Fruit fly (Drosophila melanogaster): Measurements from ENCODE around the gene Cog4.

The Cog4 gene

dm6 chr2L:10439174-10439573 is 49.2 kb downstream of the Cog4 start, which contains the start of gene Nse4 (continued):
- TF ChIP-seq ara (GFP tag; IDR thresholded peaks at IDR 0.05): no peak
- TF ChIP-seq CG17186 (GFP tag; optimal IDR thresholded peaks at IDR 0.05): no peak
- TF ChIP-seq sens (GFP tag): peak; percentile 75
- peak; percentile 95 for TF ChIP-seq ato (GFP tag; IDR thresholded peaks at IDR 0.05; ENCODE audit: partially characterized antibody)
- TF ChIP-seq CG3407 (GFP tag; optimal IDR thresholded peaks at IDR 0.05): no peak
- TF ChIP-seq CG1024 (GFP tag; IDR thresholded peaks at IDR 0.05): peak; percentile 86
- TF ChIP-seq CG10267 (tag; optimal IDR thresholded peaks at IDR 0.05): peak; percentile 31
- peak; percentile 94 for TF ChIP-seq HLH4C (GFP tag; IDR thresholded peaks at IDR 0.05; ENCODE audit: partially characterized antibody)
- TF ChIP-seq knrl (GFP tag; IDR thresholded peaks at IDR 0.05; ENCODE audit: partially characterized antibody): peak; percentile 71
- peak; percentile 41 for TF ChIP-seq CG4617 (GFP tag; optimal IDR thresholded peaks at IDR 0.05; ENCODE audit: borderline replicate concordance)
- TF ChIP-seq Bgb (GFP tag; IDR thresholded peaks at IDR 0.05; ENCODE audit: partially characterized antibody): peak; percentile 91
- TF ChIP-seq Pdp1 (GFP tag; optimal IDR thresholded peaks at IDR 0.05): no peak
- TF ChIP-seq CG16813 (GFP tag; IDR thresholded peaks at IDR 0.05; ENCODE audit: partially characterized antibody): peak; percentile 82
- TF ChIP-seq CG17328 (GFP tag; IDR thresholded peaks at IDR 0.05): no peak
- peak; percentile 38 for TF ChIP-seq Sry-δ (GFP tag; optimal IDR thresholded peaks at IDR 0.05)
- peak; percentile 15 for TF ChIP-seq nmo (GFP tag; optimal IDR thresholded peaks at IDR 0.05)
- peak; percentile 95 for TF ChIP-seq ssp (GFP tag; IDR thresholded peaks at IDR 0.05)
- no peak for TF ChIP-seq so (GFP tag; IDR thresholded peaks at IDR 0.05)
- TF ChIP-seq mld (GFP tag; IDR thresholded peaks at IDR 0.05; ENCODE audit: partially characterized antibody): peak; percentile 80; the same call in 2 of the 3 replicates
- peak; percentile 5 for TF ChIP-seq CoRest (tag; optimal IDR thresholded peaks at IDR 0.05)
- TF ChIP-seq E2f2 (GFP tag; IDR thresholded peaks at IDR 0.05): peak; percentile 87
- peak; percentile 65 for TF ChIP-seq BEAF-32 (GFP tag; optimal IDR thresholded peaks at IDR 0.05)
- no peak for TF ChIP-seq Hr51 (GFP tag; optimal IDR thresholded peaks at IDR 0.05)
- no peak for TF ChIP-seq Atf6 (GFP tag; IDR thresholded peaks at IDR 0.05)
- peak; percentile 77; the same call in 2 of the 3 replicates for TF ChIP-seq Opbp (GFP tag; IDR thresholded peaks at IDR 0.05; ENCODE audit: partially characterized antibody)
- peak; percentile 5 for TF ChIP-seq HmgZ (tag; optimal IDR thresholded peaks at IDR 0.05)
- TF ChIP-seq CG2712 (tag; optimal IDR thresholded peaks at IDR 0.05): peak; percentile 23
- peak; percentile 89 for TF ChIP-seq bbx (GFP tag; IDR thresholded peaks at IDR 0.05; ENCODE audit: partially characterized antibody)
- TF ChIP-seq gro (GFP tag; optimal IDR thresholded peaks at IDR 0.05): no peak
- peak; percentile 4 for TF ChIP-seq Myb (GFP tag; optimal IDR thresholded peaks at IDR 0.05)
- TF ChIP-seq H2.0 (GFP tag; IDR thresholded peaks at IDR 0.05): no peak
- peak; percentile 34 for TF ChIP-seq CG14710 (tag; optimal IDR thresholded peaks at IDR 0.05)
- TF ChIP-seq Doc3 (GFP tag; IDR thresholded peaks at IDR 0.05; ENCODE audit: partially characterized antibody): peak; percentile 46; the same call in 2 of the 3 replicates
- TF ChIP-seq CG10431 (GFP tag; optimal IDR thresholded peaks at IDR 0.05): no peak
- TF ChIP-seq tna (GFP tag; IDR thresholded peaks at IDR 0.05; ENCODE audit: partially characterized antibody): peak; percentile 93
- peak; percentile 68 for TF ChIP-seq hbn (GFP tag; IDR thresholded peaks at IDR 0.05; ENCODE audit: partially characterized antibody)
- peak; percentile 86 for TF ChIP-seq CG13287 (GFP tag; IDR thresholded peaks at IDR 0.05; ENCODE audit: partially characterized antibody)
- TF ChIP-seq stwl (tag; optimal IDR thresholded peaks at IDR 0.05): peak; percentile 79
- peak; percentile 77 for TF ChIP-seq zen2 (GFP tag; IDR thresholded peaks at IDR 0.05; ENCODE audit: partially characterized antibody)
- peak; percentile 69 for TF ChIP-seq MBD-R2 (GFP tag; IDR thresholded peaks at IDR 0.05)
- TF ChIP-seq vnd (GFP tag; IDR thresholded peaks at IDR 0.05; ENCODE audit: partially characterized antibody): peak; percentile 88
- TF ChIP-seq crp (GFP tag; optimal IDR thresholded peaks at IDR 0.05): peak in 1 of 2 experiments; percentile 70

All from whole organism, embryonic.